Worm (Caenorhabditis elegans) whole organism, L4/young adult: ENCODE measurements around the gene Y116A8C.469.
"Not testable (repeated sequence)": the region's sequence is repeated elsewhere in the genome, so short reads cannot be mapped to it uniquely, and the experiment has no call there.

Experiments
- W03F9.2 ChIP-seq: fragments of 150-350 bp; optimal IDR thresholded peaks from 2 replicates; lab custom pipeline; 2014; ENCODE audit warnings: missing biosample characterization, missing genetic modification characterization
- dao-5 ChIP-seq: sonication (generic microtip); optimal IDR thresholded peaks from 2 replicates; lab custom pipeline; 2016; ENCODE audit warnings: missing genotype, missing genetic modification characterization, moderate library complexity, missing compliant biosample characterization
- him-1 ChIP-seq: sonication (generic microtip); optimal IDR thresholded peaks from 2 replicates; lab custom pipeline; 2016; ENCODE audit warnings: missing genotype, missing genetic modification reagents, missing genetic modification characterization, missing compliant biosample characterization

Y116A8C.469 gene

ce11 chrIV:16919212-16919775, 1.6 kb upstream of the Y116A8C.469 start, which contains the start of the genes Y116A8C.470 and Y116A8C.463:
TSS of gene Y116A8C.470 (minus strand) at chrIV:16919312.
TSS of gene Y116A8C.463 (plus strand) at chrIV:16919725.
- TF ChIP-seq W03F9.2 (tag; lab: Kevin White, UChicago), result no peak
- no peak for TF ChIP-seq him-1 (tag; lab: Kevin White, UChicago)

- TF ChIP-seq dao-5 (tag; lab: Kevin White, UChicago) (no peak), him-1 (tag; lab: Kevin White, UChicago) (no peak), W03F9.2 (tag; lab: Kevin White, UChicago) (no peak)
Measured at ce11 chrIV:16915751-16916150, 2.0 kb downstream of the Y116A8C.469 start, which contains the start of gene Y116A8C.3. TSS of gene Y116A8C.3 (plus strand) at chrIV:16916051.

ce11 chrIV:16898205-16898604, 19.5 kb downstream of the Y116A8C.469 start:
- no peak for TF ChIP-seq W03F9.2 (tag; lab: Kevin White, UChicago)
- TF ChIP-seq dao-5 (tag; lab: Kevin White, UChicago), result no peak
- no peak for TF ChIP-seq him-1 (tag; lab: Kevin White, UChicago)

- TF ChIP-seq him-1, W03F9.2, dao-5 (tag; lab: Kevin White, UChicago): not testable (repeated sequence)
Measured at ce11 chrIV:16895288-16895687, 22.4 kb downstream of the Y116A8C.469 start, which contains the start of gene T06A10.2. TSS of gene T06A10.2 (plus strand) at chrIV:16895588.

DNA sequence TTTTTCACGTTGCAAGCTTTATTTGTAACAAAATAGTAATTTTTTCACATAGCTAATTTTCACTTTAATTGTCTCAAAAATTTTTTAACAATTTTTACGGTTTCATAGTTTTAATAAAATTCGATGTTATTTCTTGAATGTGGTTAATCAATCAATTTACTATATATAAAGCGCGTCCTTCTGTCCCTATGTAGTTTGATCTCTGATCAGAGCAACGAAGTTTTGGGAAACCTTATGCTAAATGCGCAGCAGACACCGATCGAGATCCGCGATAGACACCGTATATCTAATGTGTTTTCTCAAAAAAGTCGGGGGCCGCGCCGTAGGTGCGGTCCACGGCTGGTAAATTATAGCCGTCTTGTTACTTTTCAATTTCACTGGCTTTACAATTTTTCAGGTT, 29.2 kb downstream of the Y116A8C.469 start:
- TF ChIP-seq dao-5 (tag; lab: Kevin White, UChicago), result no peak

DNA sequence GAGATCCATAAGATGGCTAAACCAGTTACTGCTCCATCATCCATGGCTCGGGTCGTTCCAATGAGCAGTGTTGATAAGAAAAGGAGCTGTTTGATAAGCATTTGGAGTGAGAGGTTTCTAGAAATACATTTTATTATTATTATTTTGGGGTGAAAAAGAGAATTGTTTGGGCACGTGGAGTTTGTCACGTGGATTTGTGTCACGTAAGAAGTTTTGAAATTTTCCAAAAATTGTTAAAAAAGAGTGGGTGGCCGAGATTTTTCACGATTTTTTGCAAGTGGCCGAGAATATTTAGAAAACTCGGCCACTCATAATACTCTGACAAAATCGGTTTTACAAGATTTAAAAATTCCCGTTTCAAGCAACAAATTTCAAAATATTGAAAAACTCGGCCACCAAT, 48.8 kb downstream of the Y116A8C.469 start, which contains the start of gene T06A10.106:
T06A10.106 (minus strand) TSS at position 101 of the 400 bp plus-strand sequence.
- TF ChIP-seq him-1 (tag; lab: Kevin White, UChicago) (no peak), dao-5 (tag; lab: Kevin White, UChicago) (no peak), W03F9.2 (tag; lab: Kevin White, UChicago) (no peak)
